Worm (Caenorhabditis elegans): Measurements from ENCODE around the gene nhr-10.
A peak's percentile ranks its signal among the peaks of the same experiment; 100 is the strongest.

nhr-10 gene

DNA sequence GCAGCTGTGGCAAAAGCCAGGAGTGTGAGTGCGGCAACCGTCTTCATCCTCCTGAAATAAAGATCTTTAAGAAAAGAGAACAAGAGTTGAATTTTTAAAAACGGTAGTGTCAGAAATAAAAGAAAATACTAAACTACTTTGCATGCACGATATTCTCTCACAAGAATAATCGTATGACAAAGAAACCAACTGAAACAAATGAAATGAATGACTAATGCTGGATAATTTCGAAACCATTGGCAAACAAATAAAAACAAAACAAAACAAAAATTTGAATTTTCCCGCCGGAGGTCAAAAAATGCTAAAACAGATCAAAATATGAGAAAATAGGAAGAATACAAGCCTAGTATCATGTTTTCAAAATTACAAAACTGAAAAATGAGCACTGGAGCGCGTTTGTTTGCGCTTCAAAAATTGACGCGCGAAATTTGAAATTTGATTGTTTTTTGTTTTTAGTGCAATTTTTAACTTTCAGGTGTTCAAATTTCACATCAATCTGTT, 11.2 kb downstream of the nhr-10 start, which contains the start of gene cpg-2 (continued):
- TF ChIP-seq nhr-120 (GFP tag; IDR thresholded peaks at IDR 0.05) (no peak), ztf-18 (tag; optimal IDR thresholded peaks at IDR 0.05) (peak; percentile 21), C06A6.2 (GFP tag; conservative IDR thresholded peaks at IDR 0.05) (no peak), efl-1 (GFP tag; optimal IDR thresholded peaks at IDR 0.05) (peak; percentile 99), ceh-91 (GFP tag; IDR thresholded peaks at IDR 0.05) (peak; percentile 98), mcd-1 (GFP tag; IDR thresholded peaks at IDR 0.05) (peak; percentile 81), F33H1.4 (GFP tag; IDR thresholded peaks at IDR 0.05) (peak; percentile 85), attf-3 (GFP tag; conservative IDR thresholded peaks at IDR 0.05) (peak; percentile 24; the same call in 1 of the 2 replicates), snpc-4 (GFP tag; optimal IDR thresholded peaks at IDR 0.05) (peak; percentile 58), snpc-4 (tag; optimal IDR thresholded peaks at IDR 0.05) (peak in 3 of 4 experiments; percentile 11 to 62 (median 55)), xnd-1 (tag; optimal IDR thresholded peaks at IDR 0.05) (peak; percentile 97), F22D6.2 (tag; optimal IDR thresholded peaks at IDR 0.05) (no peak), ceh-40 (GFP tag; IDR thresholded peaks at IDR 0.05) (no peak), F52B5.7 (tag; optimal IDR thresholded peaks at IDR 0.05) (no peak), snpc-3.4 (tag; optimal IDR thresholded peaks at IDR 0.05) (peak; percentile 96), B0261.1 (tag; optimal IDR thresholded peaks at IDR 0.05) (no peak)

DNA sequence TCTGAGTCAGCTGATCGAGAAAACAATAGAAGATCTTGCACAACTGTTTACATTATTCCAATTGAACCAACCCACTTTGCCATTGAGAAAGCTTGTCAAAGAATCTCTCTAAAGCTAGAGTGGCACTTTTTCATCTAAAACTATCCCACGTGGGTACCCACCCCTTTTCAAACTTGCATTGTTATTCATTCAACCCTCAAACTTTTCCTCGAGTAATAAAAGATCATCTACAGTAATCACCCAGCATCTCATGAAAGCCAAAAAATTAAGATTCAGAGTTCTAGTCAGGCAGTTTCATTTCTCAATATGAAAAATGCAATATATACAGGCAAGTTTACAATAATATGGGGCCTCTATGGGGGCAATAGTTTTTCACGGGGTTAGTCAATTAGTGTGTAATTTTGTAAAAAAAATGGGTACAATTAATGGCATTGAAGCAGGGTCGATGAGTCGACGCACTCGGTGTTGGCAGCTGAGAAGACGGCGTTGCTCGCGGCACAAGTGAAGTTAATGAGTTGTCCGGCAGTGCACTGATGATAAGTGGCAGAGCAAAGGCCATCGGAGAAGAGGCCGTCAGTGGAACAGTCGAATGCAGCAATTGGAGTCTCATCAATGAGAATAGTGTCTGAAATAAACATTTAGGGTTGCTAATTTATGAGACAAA, 13.3 kb downstream of the nhr-10 start:
- TF ChIP-seq efl-1 (GFP tag; optimal IDR thresholded peaks at IDR 0.05), result peak; percentile 51
- TF ChIP-seq ceh-58 (GFP tag; IDR thresholded peaks at IDR 0.05), result peak; percentile 62; the same call in 1 of the 2 replicates
- TF ChIP-seq ceh-40 (GFP tag; IDR thresholded peaks at IDR 0.05), result no peak
- no peak for TF ChIP-seq ceh-27 (GFP tag; optimal IDR thresholded peaks at IDR 0.05)
- peak; percentile 92 for TF ChIP-seq Y95B8A.8 (GFP tag; IDR thresholded peaks at IDR 0.05)
- no peak for TF ChIP-seq bed-2 (GFP tag; IDR thresholded peaks at IDR 0.05)
- no peak for TF ChIP-seq K12H6.12 (tag; optimal IDR thresholded peaks at IDR 0.05)
- TF ChIP-seq D2030.7 (GFP tag; IDR thresholded peaks at IDR 0.05), result peak; percentile 86
- no peak for TF ChIP-seq mel-28 (tag; optimal IDR thresholded peaks at IDR 0.05; ENCODE audit: borderline replicate concordance)
- TF ChIP-seq mcd-1 (GFP tag; IDR thresholded peaks at IDR 0.05), result no peak
- peak; percentile 78; the same call in 1 of the 2 replicates for TF ChIP-seq rcor-1 (GFP tag; IDR thresholded peaks at IDR 0.05)
- no peak for TF ChIP-seq B0261.1 (tag; optimal IDR thresholded peaks at IDR 0.05)
- TF ChIP-seq sdz-38 (tag; optimal IDR thresholded peaks at IDR 0.05), result no peak
- TF ChIP-seq gei-17 (GFP tag; optimal IDR thresholded peaks at IDR 0.05), result no peak
- no peak for TF ChIP-seq aptf-2 (GFP tag; conservative IDR thresholded peaks at IDR 0.05)
- peak; percentile 16 for TF ChIP-seq chd-7 (tag; optimal IDR thresholded peaks at IDR 0.05)
- no peak for TF ChIP-seq ztf-22 (GFP tag; optimal IDR thresholded peaks at IDR 0.05)
- TF ChIP-seq F23B12.7 (tag; optimal IDR thresholded peaks at IDR 0.05; ENCODE audit: insufficient read depth), result no peak
- TF ChIP-seq Y53G8AR.9 (GFP tag; conservative IDR thresholded peaks at IDR 0.05), result peak; percentile 83
- TF ChIP-seq let-607 (tag; optimal IDR thresholded peaks at IDR 0.05), result no peak
- 0 out of 2 replicates have a peak, but pooled peaks have one; percentile 11 for TF ChIP-seq C17E4.6 (GFP tag; IDR thresholded peaks at IDR 0.05)
- no peak for TF ChIP-seq rpc-1 (optimal IDR thresholded peaks at IDR 0.05)
- TF ChIP-seq rpc-1 (tag; optimal IDR thresholded peaks at IDR 0.05), result peak; percentile 6
- peak; percentile 75 for TF ChIP-seq Y56A3A.18 (GFP tag; IDR thresholded peaks at IDR 0.05)
- TF ChIP-seq snpc-1.1 (tag; optimal IDR thresholded peaks at IDR 0.05; ENCODE audit: insufficient read depth), result peak; percentile 75
- no peak for TF ChIP-seq T07F8.4 (tag; optimal IDR thresholded peaks at IDR 0.05)
- no peak for TF ChIP-seq tbx-9 (tag; optimal IDR thresholded peaks at IDR 0.05; ENCODE audit: borderline replicate concordance)
- peak; percentile 59 for TF ChIP-seq lsl-1 (GFP tag; optimal IDR thresholded peaks at IDR 0.05)
- no peak for TF ChIP-seq ztf-28 (GFP tag; IDR thresholded peaks at IDR 0.05)
- TF ChIP-seq athp-1 (tag; optimal IDR thresholded peaks at IDR 0.05), result peak; percentile 76
- no peak for TF ChIP-seq let-526 (GFP tag; IDR thresholded peaks at IDR 0.05)
- peak; percentile 70; the same call in 1 of the 2 replicates for TF ChIP-seq F39B2.1 (GFP tag; IDR thresholded peaks at IDR 0.05)
- no peak for TF ChIP-seq T26A5.8 (tag; optimal IDR thresholded peaks at IDR 0.05)
- peak; percentile 36; the same call in 1 of the 2 replicates for TF ChIP-seq madf-8 (GFP tag; conservative IDR thresholded peaks at IDR 0.05)

All from whole organism, young adult.